Worm (Caenorhabditis elegans) whole organism, L4/young adult: ENCODE data around the gene F40F8.3.
"Not testable (repeated sequence)": the region's sequence is repeated elsewhere in the genome, so short reads cannot be mapped to it uniquely, and the experiment has no call there.

ENCODE experiments used
- W03F9.2 ChIP-seq: fragments of 150-350 bp; optimal IDR thresholded peaks from 2 replicates; lab custom pipeline; 2014; ENCODE audit warnings: missing biosample characterization, missing genetic modification characterization
- dao-5 ChIP-seq: sonication (generic microtip); optimal IDR thresholded peaks from 2 replicates; lab custom pipeline; 2016; ENCODE audit warnings: missing genotype, missing genetic modification characterization, moderate library complexity, missing compliant biosample characterization
- him-1 ChIP-seq: sonication (generic microtip); optimal IDR thresholded peaks from 2 replicates; lab custom pipeline; 2016; ENCODE audit warnings: missing genotype, missing genetic modification reagents, missing genetic modification characterization, missing compliant biosample characterization

Gene F40F8.3

ce11 chrII:11105981-11106711 is 22.9 kb upstream of the F40F8.3 start, which contains the start of gene nasp-1:
nasp-1 (plus strand) TSS chrII:11106612.
- TF ChIP-seq dao-5 (tag; lab: Kevin White, UChicago), result no peak
- peak; percentile 8 for TF ChIP-seq W03F9.2 (tag; lab: Kevin White, UChicago)

- no peak for TF ChIP-seq W03F9.2 (tag; lab: Kevin White, UChicago)
- TF ChIP-seq him-1 (tag; lab: Kevin White, UChicago), result no peak
- no peak for TF ChIP-seq dao-5 (tag; lab: Kevin White, UChicago)
These were observed 21.3 kb upstream of the F40F8.3 start, which contains the start of gene apc-17 for ce11 chrII:11107828-11108227. apc-17 (plus strand) TSS chrII:11108128.

ce11 chrII:11110419-11110818 is 18.7 kb upstream of the F40F8.3 start:
- TF ChIP-seq him-1 (tag; lab: Kevin White, UChicago) (no peak), W03F9.2 (tag; lab: Kevin White, UChicago) (no peak), dao-5 (tag; lab: Kevin White, UChicago) (no peak)

- TF ChIP-seq him-1 (tag; lab: Kevin White, UChicago) (no peak), W03F9.2 (tag; lab: Kevin White, UChicago) (no peak), dao-5 (tag; lab: Kevin White, UChicago) (no peak)
These were observed 18.0 kb upstream of the F40F8.3 start, which contains the start of gene glb-4 for ce11 chrII:11111107-11111506. glb-4 (minus strand) TSS chrII:11111207.

- TF ChIP-seq dao-5 (tag; lab: Kevin White, UChicago) (no peak), him-1 (tag; lab: Kevin White, UChicago) (no peak), W03F9.2 (tag; lab: Kevin White, UChicago) (no peak)
These were observed 16.7 kb upstream of the F40F8.3 start, which contains the start of gene mat-2 for ce11 chrII:11112419-11112818. mat-2 (plus strand) TSS chrII:11112719.

ce11 chrII:11121800-11122199 is 7.3 kb upstream of the F40F8.3 start, which contains the start of gene W10C6.2:
W10C6.2 (minus strand) TSS chrII:11121900.
- not testable (repeated sequence) for TF ChIP-seq W03F9.2, him-1, dao-5 (tag; lab: Kevin White, UChicago)

ce11 chrII:11125059-11125594 is 4.0 kb upstream of the F40F8.3 start:
- TF ChIP-seq dao-5 (tag; lab: Kevin White, UChicago) (no peak), W03F9.2 (tag; lab: Kevin White, UChicago) (no peak)

- TF ChIP-seq him-1 (tag; lab: Kevin White, UChicago) (no peak), W03F9.2 (tag; lab: Kevin White, UChicago) (peak; percentile 63), dao-5 (tag; lab: Kevin White, UChicago) (no peak)
These were observed 2.6 kb upstream of the F40F8.3 start, which contains the start of the genes rps-9 and lsm-1 for ce11 chrII:11126312-11127000. rps-9 (minus strand) TSS chrII:11126362. lsm-1 (plus strand) TSS chrII:11126950.

- TF ChIP-seq him-1 (tag; lab: Kevin White, UChicago), result no peak
- TF ChIP-seq W03F9.2 (tag; lab: Kevin White, UChicago), result no peak
- TF ChIP-seq dao-5 (tag; lab: Kevin White, UChicago), result no peak
These were observed 1.7 kb upstream of the F40F8.3 start, which contains the start of gene F40F8.1 for ce11 chrII:11127364-11127763. F40F8.1 (plus strand) TSS chrII:11127664.

ce11 chrII:11129517-11129916 is 428 bp downstream of the F40F8.3 start, which contains the start of gene F40F8.12:
F40F8.12 (plus strand) TSS chrII:11129817.
- TF ChIP-seq him-1 (tag; lab: Kevin White, UChicago), result no peak

- TF ChIP-seq W03F9.2 (tag; lab: Kevin White, UChicago) (peak; percentile 4), dao-5 (tag; lab: Kevin White, UChicago) (no peak)
These were observed 3.5 kb downstream of the F40F8.3 start, which contains the start of gene F40F8.11 for ce11 chrII:11132542-11132941. F40F8.11 (minus strand) TSS chrII:11132590.

ce11 chrII:11134828-11135227 is 5.7 kb downstream of the F40F8.3 start, which contains the start of gene F40F8.5:
F40F8.5 (minus strand) TSS chrII:11134928.
- TF ChIP-seq W03F9.2 (tag; lab: Kevin White, UChicago) (no peak), dao-5 (tag; lab: Kevin White, UChicago) (no peak), him-1 (tag; lab: Kevin White, UChicago) (no peak)

ce11 chrII:11135773-11136172 is 6.7 kb downstream of the F40F8.3 start:
- no peak for TF ChIP-seq dao-5 (tag; lab: Kevin White, UChicago)
- no peak for TF ChIP-seq him-1 (tag; lab: Kevin White, UChicago)
- TF ChIP-seq W03F9.2 (tag; lab: Kevin White, UChicago), result no peak
